Worm (Caenorhabditis elegans): ENCODE data around the gene ftn-1.

ftn-1 gene

DNA sequence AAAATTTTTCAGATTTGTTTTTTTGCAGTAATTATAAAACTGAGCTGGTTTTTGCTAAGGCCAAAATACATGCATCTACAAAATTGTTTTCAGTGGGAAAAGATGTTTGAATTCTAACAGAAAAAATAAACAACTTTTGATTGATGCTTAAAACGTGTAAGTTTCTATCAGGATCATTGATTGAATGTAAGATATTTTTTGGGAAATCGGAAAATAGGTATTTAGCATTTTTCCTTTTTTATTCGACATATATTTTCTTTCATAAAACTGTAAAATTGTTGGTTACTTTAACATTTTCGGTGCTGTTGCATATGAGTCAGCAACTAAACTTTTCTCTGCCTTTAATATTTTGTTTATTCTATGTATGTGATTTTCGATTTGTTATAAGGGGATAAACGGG lies 22.9 kb downstream of the ftn-1 start, which contains the start of gene C54F6.20:
Gene C54F6.20, plus strand, starts transcription at position 301 of the 400 bp plus-strand sequence.
- TF ChIP-seq ceh-82 (tag; optimal IDR thresholded peaks at IDR 0.05), result no peak
- TF ChIP-seq zag-1 (tag; optimal IDR thresholded peaks at IDR 0.05), result no peak
- TF ChIP-seq lsy-12 (tag; optimal IDR thresholded peaks at IDR 0.05), result no peak
- TF ChIP-seq mdl-1 (tag; optimal IDR thresholded peaks at IDR 0.05), result no peak
- no peak for TF ChIP-seq egl-27 (tag; optimal IDR thresholded peaks at IDR 0.05)

DNA sequence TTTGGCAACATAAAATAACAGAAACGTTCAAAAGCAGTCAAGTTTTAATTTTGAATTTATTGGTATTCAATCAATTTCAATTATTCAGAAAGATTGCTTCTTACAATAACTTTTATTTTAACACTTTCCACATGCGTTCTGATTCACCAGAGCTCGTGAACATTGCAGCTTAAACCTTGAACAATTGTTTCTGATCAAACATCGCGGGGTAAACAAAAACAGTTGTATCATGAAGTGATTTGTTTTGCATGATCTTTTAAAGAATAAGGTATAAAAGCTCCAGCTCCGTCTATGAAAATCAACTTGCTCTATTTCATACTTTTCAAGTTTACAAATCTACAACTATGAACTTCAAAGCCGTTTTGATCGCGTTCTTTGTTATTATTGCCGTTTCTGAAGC lies 24.0 kb downstream of the ftn-1 start, which contains the start of gene C54F6.6:
Gene C54F6.6, plus strand, starts transcription at position 301 of the 400 bp plus-strand sequence.
- no peak for TF ChIP-seq eor-1 (tag; optimal IDR thresholded peaks at IDR 0.05)
- TF ChIP-seq elt-3 (tag; optimal IDR thresholded peaks at IDR 0.05), result no peak
- TF ChIP-seq fos-1 (tag; optimal IDR thresholded peaks at IDR 0.05), result no peak
- no peak for TF ChIP-seq hmg-11 (tag; optimal IDR thresholded peaks at IDR 0.05)
- TF ChIP-seq ceh-28 (tag; optimal IDR thresholded peaks at IDR 0.05), result no peak
- no peak for TF ChIP-seq fkh-10 (GFP tag; optimal IDR thresholded peaks at IDR 0.05)
- no peak for TF ChIP-seq nhr-43 (tag; optimal IDR thresholded peaks at IDR 0.05; ENCODE audit: poor library complexity, severe bottlenecking)
- no peak for TF ChIP-seq ceh-16 (tag; optimal IDR thresholded peaks at IDR 0.05)
- no peak for TF ChIP-seq pha-4 (tag; optimal IDR thresholded peaks at IDR 0.05)
- TF ChIP-seq nhr-28 (tag; optimal IDR thresholded peaks at IDR 0.05), result no peak
- no peak for TF ChIP-seq lin-39 (tag; optimal IDR thresholded peaks at IDR 0.05)
- TF ChIP-seq ztf-4 (tag; optimal IDR thresholded peaks at IDR 0.05), result no peak
- no peak for TF ChIP-seq unc-62 (GFP tag; optimal IDR thresholded peaks at IDR 0.05)
- TF ChIP-seq jun-1 (tag; optimal IDR thresholded peaks at IDR 0.05), result no peak
- TF ChIP-seq lsy-12 (tag; optimal IDR thresholded peaks at IDR 0.05), result no peak
- no peak for TF ChIP-seq nhr-237 (tag; optimal IDR thresholded peaks at IDR 0.05)
- no peak for TF ChIP-seq ZK546.5 (tag; optimal IDR thresholded peaks at IDR 0.05)
- no peak for TF ChIP-seq nhr-76 (tag; optimal IDR thresholded peaks at IDR 0.05)

DNA sequence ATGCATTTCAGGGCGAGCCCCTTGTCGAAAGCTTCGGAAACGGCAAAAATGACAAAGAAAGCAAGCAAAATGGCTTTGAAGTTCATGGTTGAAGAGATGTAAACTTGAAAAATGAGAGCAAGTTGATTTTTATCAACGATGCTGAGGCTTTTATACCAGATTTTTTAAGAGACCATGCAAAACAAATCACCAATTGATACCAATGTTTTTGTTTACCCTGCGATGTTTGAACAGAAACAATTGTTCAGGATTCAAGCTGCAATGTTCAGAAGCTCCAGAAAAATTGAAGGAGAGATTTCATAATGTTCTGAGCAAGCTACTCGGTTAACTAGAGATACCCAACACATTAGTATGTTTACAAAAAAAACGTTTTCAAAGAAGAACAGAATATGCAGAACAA lies 25.1 kb downstream of the ftn-1 start, which contains the start of gene C54F6.15:
Gene C54F6.15, minus strand, starts transcription at position 101 of the 400 bp plus-strand sequence.
- TF ChIP-seq snpc-4 (tag; optimal IDR thresholded peaks at IDR 0.05) (no peak), nhr-11 (tag; optimal IDR thresholded peaks at IDR 0.05) (no peak), lin-15B (tag; optimal IDR thresholded peaks at IDR 0.05) (no peak), egl-27 (tag; optimal IDR thresholded peaks at IDR 0.05) (no peak), pha-4 (tag; optimal IDR thresholded peaks at IDR 0.05) (no peak), ZK546.5 (tag; optimal IDR thresholded peaks at IDR 0.05) (no peak), elt-3 (tag; optimal IDR thresholded peaks at IDR 0.05) (no peak)

DNA sequence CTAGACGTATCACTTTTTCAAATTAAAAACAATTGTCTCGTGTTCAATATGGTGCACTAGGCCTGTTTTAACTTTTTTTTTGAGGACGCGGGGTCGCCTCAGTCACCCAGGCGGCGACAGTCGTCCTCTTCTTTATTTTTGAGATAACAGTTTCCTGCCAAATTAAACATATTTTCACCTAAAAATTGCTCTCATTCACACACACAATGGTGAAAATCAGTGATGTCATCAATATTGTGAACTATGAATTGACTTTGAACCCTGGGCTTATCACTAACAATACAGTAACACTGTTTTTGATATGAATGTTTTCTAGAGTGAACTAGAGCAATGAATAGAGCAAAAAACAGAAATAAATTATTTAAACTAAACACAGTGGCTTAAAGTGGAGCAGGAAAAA lies 26.1 kb downstream of the ftn-1 start:
- TF ChIP-seq elt-1 (tag; optimal IDR thresholded peaks at IDR 0.05), result no peak
- no peak for TF ChIP-seq unc-62 (GFP tag; optimal IDR thresholded peaks at IDR 0.05)
- TF ChIP-seq elt-2 (tag; optimal IDR thresholded peaks at IDR 0.05), result peak; percentile 75
- TF ChIP-seq pqm-1 (tag; optimal IDR thresholded peaks at IDR 0.05), result peak; percentile 89
- TF ChIP-seq nhr-67 (tag; optimal IDR thresholded peaks at IDR 0.05), result no peak

DNA sequence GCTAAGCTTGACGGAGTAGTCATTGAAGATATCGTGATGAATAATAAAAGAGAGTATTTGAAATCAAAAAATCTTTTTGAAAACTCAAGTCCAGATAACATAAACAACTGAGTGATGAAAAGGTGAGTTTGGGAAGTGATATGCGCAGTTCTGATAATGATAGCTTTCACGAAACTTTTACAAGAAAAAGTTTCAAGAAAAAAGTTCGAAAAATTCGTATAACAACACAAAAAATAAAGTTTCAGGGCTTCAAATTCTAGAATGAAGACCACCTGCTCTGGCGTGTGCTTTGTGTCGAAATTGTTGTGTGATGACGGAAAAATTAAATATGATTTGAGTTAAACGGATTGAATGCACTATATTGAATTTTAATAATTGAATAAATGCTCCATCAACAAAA lies 27.3 kb downstream of the ftn-1 start, which contains the start of gene srb-19:
Gene srb-19, minus strand, starts transcription at position 101 of the 400 bp plus-strand sequence.
- TF ChIP-seq egl-5 (tag; optimal IDR thresholded peaks at IDR 0.05), result no peak
- no peak for TF ChIP-seq hmg-11 (tag; optimal IDR thresholded peaks at IDR 0.05)
- TF ChIP-seq sea-2 (GFP tag; optimal IDR thresholded peaks at IDR 0.05), result no peak
- no peak for TF ChIP-seq nhr-28 (tag; optimal IDR thresholded peaks at IDR 0.05)
- TF ChIP-seq ztf-11 (tag; optimal IDR thresholded peaks at IDR 0.05), result no peak
- TF ChIP-seq fkh-10 (GFP tag; optimal IDR thresholded peaks at IDR 0.05), result no peak
- no peak for TF ChIP-seq elt-1 (tag; optimal IDR thresholded peaks at IDR 0.05)
- TF ChIP-seq unc-39 (tag; optimal IDR thresholded peaks at IDR 0.05), result no peak
- TF ChIP-seq zag-1 (tag; optimal IDR thresholded peaks at IDR 0.05), result no peak
- TF ChIP-seq ZK546.5 (tag; optimal IDR thresholded peaks at IDR 0.05), result no peak
- TF ChIP-seq tbx-2 (tag; optimal IDR thresholded peaks at IDR 0.05), result no peak
- TF ChIP-seq eor-1 (tag; optimal IDR thresholded peaks at IDR 0.05), result no peak
